Worm (Caenorhabditis elegans) whole organism, early embryonic: ENCODE data around the gene npr-15.

Experiments
- B0310.2 ChIP-seq: sonication (generic microtip); optimal IDR thresholded peaks from 2 replicates; lab custom pipeline; 2016; ENCODE audit warnings: mild to moderate bottlenecking, missing genetic modification characterization, missing compliant biosample characterization
- F13C5.2 ChIP-seq: sonication (generic microtip); optimal IDR thresholded peaks from 2 replicates; lab custom pipeline; 2017; ENCODE audit warnings: mild to moderate bottlenecking, missing genetic modification characterization, inconsistent platforms, missing compliant biosample characterization
- aly-1 ChIP-seq: sonication (generic microtip); optimal IDR thresholded peaks from 2 replicates; lab custom pipeline; 2016; ENCODE audit warnings: missing genetic modification characterization, missing compliant biosample characterization
- ceh-13 ChIP-seq: fragments of 200-800 bp; sonication (Bioruptor generic); optimal IDR thresholded peaks from 2 replicates; lab custom pipeline; 2018; ENCODE audit warnings: mild to moderate bottlenecking, missing genetic modification characterization, missing compliant biosample characterization
- ceh-36 ChIP-seq: sonication (generic microtip); optimal IDR thresholded peaks from 2 replicates; lab custom pipeline; 2016; ENCODE audit warnings: missing genetic modification characterization, inconsistent platforms, missing compliant biosample characterization
- ets-7 ChIP-seq: sonication (generic microtip); optimal IDR thresholded peaks from 2 replicates; lab custom pipeline; 2016; ENCODE audit warnings: missing genotype, missing genetic modification characterization, missing compliant biosample characterization
- flt-1 ChIP-seq: fragments of 200-800 bp; sonication (Bioruptor generic); IDR thresholded peaks from 2 replicates; pipeline ENCODE4 v1.3.6; 2022; ENCODE audit warnings: missing genetic modification characterization, missing compliant biosample characterization
- hmbx-1 ChIP-seq: sonication (generic microtip); optimal IDR thresholded peaks from 2 replicates; lab custom pipeline; 2016; ENCODE audit warnings: mild to moderate bottlenecking, missing genetic modification characterization, missing compliant biosample characterization
- hmg-4 ChIP-seq: fragments of 200-800 bp; sonication (Bioruptor generic); optimal IDR thresholded peaks from 2 replicates; lab custom pipeline; 2018; ENCODE audit warnings: mild to moderate bottlenecking, missing genetic modification characterization, missing compliant biosample characterization
- hnd-1 ChIP-seq: sonication (generic microtip); optimal IDR thresholded peaks from 2 replicates; lab custom pipeline; 2016; ENCODE audit warnings: missing genetic modification characterization, missing compliant biosample characterization
- pes-1 ChIP-seq: fragments of 200-800 bp; sonication (Bioruptor generic); IDR thresholded peaks from 2 replicates; pipeline ENCODE4 v1.3.6; 2022; ENCODE audit warnings: missing genetic modification reagents, missing genetic modification characterization, missing compliant biosample characterization
- scrt-1 ChIP-seq: fragments of 200-800 bp; sonication (Bioruptor generic); IDR thresholded peaks from 2 replicates; pipeline ENCODE4 v1.3.6; 2022; ENCODE audit warnings: missing genetic modification characterization, missing compliant biosample characterization
- sea-1 ChIP-seq: fragments of 200-800 bp; sonication (Bioruptor generic); conservative IDR thresholded peaks from 2 replicates; pipeline ENCODE4 v1.3.6; 2022; ENCODE audit warnings: missing genetic modification characterization, missing compliant biosample characterization
- tbx-11 ChIP-seq: fragments of 200-800 bp; sonication (Bioruptor generic); IDR thresholded peaks from 2 replicates; pipeline ENCODE4 v1.3.6; 2022; ENCODE audit warnings: missing genetic modification characterization, missing compliant biosample characterization
- tbx-37 ChIP-seq: fragments of 200-800 bp; sonication (Bioruptor generic); conservative IDR thresholded peaks from 2 replicates; pipeline ENCODE4 v1.3.6; 2022; ENCODE audit warnings: missing genetic modification reagents, missing genetic modification characterization, missing compliant biosample characterization
- tra-4 ChIP-seq: sonication (generic microtip); optimal IDR thresholded peaks from 2 replicates; lab custom pipeline; 2017; ENCODE audit warnings: missing genetic modification characterization, missing compliant biosample characterization

Gene npr-15

DNA sequence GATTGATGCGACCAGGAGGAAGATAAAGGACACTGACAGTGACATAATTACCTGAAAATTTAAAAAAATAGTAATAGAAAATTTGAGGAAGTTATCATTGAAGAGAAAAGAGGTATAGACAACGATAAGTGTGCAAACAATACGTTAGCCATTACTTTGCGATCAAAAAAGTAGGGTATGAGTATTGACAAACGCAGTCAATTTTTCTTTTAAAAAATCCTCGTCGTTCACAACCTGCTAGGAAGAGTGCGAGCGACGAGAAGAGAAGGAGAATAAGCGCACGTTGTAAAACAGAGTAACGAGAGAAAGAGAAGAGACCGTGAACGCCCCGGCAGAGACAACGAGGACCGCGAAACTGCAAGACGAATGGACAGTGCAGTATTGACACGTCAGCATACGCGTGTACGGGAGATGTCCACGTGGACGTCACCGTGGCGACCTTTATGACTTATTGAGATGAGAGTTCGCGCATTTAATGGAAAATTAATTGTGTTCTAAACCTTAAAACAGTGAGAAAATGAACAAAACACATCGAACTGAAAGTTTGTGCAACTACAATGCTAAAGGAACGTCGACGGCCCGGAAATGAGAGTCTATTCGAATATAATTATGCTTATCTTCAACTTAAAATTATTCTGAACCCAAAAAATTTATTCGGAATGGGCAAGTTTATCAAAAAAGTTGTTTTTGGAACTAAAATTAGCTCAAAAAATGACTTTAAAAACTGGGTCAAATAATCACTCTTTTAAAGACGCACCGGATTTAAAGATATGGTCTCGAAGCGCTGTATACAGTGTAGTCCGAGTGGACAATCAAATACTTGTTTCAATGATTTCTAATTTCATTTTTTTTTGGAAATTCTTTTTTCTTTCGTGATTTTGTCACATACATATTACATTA lies 7.2 kb upstream of the npr-15 start, which contains the start of the genes pdi-1 and C14B1.2:
Gene pdi-1 (minus strand): TSS at position 51 of the 900 bp plus-strand sequence.
Gene C14B1.2 (plus strand): TSS at position 850 of the 900 bp plus-strand sequence.
- TF ChIP-seq sea-1 (GFP tag; lab: Robert Waterston, UW) (no peak), ceh-36 (tag; lab: Kevin White, UChicago) (no peak), hmbx-1 (tag; lab: Kevin White, UChicago) (no peak), tbx-11 (GFP tag; lab: Robert Waterston, UW) (no peak), hnd-1 (tag; lab: Kevin White, UChicago) (no peak), hmg-4 (GFP tag; lab: Kevin White, UChicago) (peak; percentile 52), pes-1 (GFP tag; lab: Robert Waterston, UW) (no peak)

DNA sequence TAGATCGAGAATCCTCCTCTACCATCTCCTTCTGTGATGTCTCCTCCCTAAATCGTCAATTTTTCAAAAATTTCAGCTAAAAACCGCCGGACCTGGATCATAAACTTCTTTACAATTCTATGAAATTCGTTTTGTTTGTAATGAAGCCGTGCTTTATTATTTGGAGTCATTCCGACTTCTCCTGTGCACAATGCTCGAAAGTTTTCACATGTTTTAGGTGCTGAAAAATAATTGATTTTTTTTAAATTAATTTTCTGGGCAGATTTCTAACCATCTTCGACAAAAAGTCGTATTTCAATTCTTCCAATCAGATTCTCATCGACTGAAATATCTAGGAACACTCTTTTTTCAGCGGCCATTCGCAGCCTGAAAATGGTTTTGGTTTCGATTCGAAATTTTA lies 4.8 kb upstream of the npr-15 start, which contains the start of gene cyn-9:
Gene cyn-9 (minus strand): TSS at position 366 of the 400 bp plus-strand sequence.
- TF ChIP-seq sea-1 (GFP tag; lab: Robert Waterston, UW) (no peak), scrt-1 (GFP tag; lab: Robert Waterston, UW) (no peak), ceh-13 (no peak), flt-1 (GFP tag; lab: Robert Waterston, UW) (no peak), hnd-1 (tag; lab: Kevin White, UChicago) (no peak)

DNA sequence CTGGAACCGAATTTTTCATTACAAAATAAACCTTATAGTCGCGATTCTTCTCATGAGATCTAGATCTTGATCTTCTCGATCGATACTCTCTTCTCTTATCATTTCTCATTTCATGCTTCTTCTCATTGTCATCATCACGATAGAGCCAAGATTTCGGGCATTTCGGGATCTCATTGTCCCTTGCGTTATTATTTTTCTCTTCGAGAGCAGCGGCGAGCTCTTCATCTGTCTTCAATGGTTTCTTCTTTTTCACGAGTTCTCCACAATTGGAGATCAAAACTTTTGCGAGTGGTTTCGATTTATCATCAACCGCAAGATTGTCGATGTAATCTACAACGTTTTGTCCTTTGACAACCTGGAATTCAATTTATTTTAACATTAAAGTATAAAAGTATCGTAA lies 3.9 kb upstream of the npr-15 start:
- TF ChIP-seq tbx-37 (GFP tag; lab: Robert Waterston, UW) (no peak), sea-1 (GFP tag; lab: Robert Waterston, UW) (no peak), ceh-13 (no peak), ets-7 (tag; lab: Kevin White, UChicago) (no peak), F13C5.2 (tag; lab: Kevin White, UChicago) (no peak)

DNA sequence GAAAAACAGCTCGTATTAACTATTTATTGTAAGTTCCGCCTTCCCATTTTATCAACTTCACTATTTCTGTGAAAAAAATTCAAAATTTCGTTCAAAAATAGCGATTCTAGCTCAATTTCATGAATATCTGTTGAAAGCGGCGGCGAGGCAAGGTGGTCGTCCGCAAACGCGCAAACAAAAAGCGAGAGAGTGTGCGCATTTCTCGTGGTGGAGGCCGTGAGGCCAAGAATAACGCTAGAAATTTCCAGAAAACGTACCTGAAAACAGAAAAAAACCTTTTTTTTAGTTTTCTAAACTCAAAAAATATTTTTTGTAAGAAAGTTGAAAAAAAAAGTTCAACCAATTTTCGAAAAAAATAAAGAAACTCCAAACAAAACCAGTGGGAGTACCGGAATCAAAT lies 2.7 kb upstream of the npr-15 start:
- TF ChIP-seq scrt-1 (GFP tag; lab: Robert Waterston, UW), result peak; percentile 67; the same call in 1 of the 2 replicates

DNA sequence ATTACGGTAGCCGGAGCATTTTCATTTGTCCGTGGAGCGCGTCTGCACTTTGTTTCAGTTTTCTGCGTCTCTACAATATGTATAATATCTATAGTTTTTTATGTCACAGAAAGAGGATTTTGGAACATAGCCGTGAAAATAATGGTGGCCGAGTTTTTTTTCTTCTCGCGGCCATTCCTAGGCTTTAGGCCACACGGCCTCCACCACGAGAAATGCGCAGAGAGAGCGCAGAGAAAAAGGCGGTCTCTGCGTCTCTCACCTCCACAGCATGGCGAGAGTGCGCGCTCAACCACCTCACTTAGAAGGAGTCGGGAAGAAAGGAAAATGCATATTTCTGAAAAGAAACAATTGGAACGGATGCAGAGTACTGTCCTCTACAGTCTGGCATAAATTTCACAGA lies 926 bp upstream of the npr-15 start:
- peak; percentile 66; the same call in 1 of the 2 replicates for TF ChIP-seq pes-1 (GFP tag; lab: Robert Waterston, UW)
- peak; percentile 71 for TF ChIP-seq sea-1 (GFP tag; lab: Robert Waterston, UW)

DNA sequence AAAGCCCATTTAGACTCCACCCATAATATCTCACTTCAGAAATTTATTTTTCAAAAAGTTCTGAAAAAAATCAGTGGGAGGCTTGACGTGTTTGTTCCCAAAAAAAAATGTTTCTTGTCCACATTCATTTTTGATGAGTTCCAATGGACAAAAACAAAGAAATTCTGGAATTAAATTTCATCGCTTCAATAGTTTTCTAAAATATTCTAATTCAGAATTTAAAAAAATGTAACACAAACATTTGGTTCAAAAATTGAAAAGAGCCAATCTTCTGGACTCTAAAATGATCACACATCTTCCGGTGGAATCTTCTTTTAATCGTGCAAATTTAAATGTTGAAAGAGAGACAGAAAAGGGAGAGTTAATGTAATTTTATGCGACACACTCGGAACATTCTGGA lies 2.0 kb downstream of the npr-15 start:
- TF ChIP-seq sea-1 (GFP tag; lab: Robert Waterston, UW), result no peak
- TF ChIP-seq aly-1 (tag; lab: Kevin White, UChicago), result no peak
- no peak for TF ChIP-seq B0310.2 (tag; lab: Kevin White, UChicago)
- no peak for TF ChIP-seq hnd-1 (tag; lab: Kevin White, UChicago)
- no peak for TF ChIP-seq ceh-36 (tag; lab: Kevin White, UChicago)
- no peak for TF ChIP-seq pes-1 (GFP tag; lab: Robert Waterston, UW)
- no peak for TF ChIP-seq F13C5.2 (tag; lab: Kevin White, UChicago)
- no peak for TF ChIP-seq hmbx-1 (tag; lab: Kevin White, UChicago)
- no peak for TF ChIP-seq ets-7 (tag; lab: Kevin White, UChicago)

DNA sequence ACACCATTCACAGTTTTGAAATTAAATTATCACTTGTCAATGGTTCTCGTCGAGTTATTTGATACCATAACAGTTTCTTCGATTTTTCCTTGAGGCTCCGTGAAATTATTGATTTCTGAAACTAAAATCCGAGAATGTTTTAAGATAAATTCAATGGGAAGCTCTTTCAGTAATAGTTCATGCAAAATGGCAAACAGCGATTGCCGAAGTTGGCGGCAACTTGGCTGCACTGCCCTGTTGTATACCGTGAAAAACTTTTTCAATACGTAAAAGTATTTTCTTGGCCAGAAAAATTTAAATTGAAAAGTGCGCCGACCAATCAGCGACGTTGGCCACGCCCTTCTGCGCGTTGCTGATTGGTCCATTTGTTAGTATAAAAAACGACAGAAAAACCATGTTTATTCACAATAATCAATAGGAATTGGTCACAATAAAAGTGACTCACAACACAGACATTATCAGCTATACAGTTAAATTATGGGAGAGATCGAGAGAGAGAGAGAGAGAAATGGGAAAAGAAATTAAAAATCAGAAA lies 11.5 kb downstream of the npr-15 start:
- TF ChIP-seq hmg-4 (GFP tag; lab: Kevin White, UChicago), result no peak
- no peak for TF ChIP-seq sea-1 (GFP tag; lab: Robert Waterston, UW)
- TF ChIP-seq tbx-11 (GFP tag; lab: Robert Waterston, UW), result no peak
- TF ChIP-seq B0310.2 (tag; lab: Kevin White, UChicago), result no peak
- TF ChIP-seq aly-1 (tag; lab: Kevin White, UChicago), result no peak
- no peak for TF ChIP-seq scrt-1 (GFP tag; lab: Robert Waterston, UW)
- no peak for TF ChIP-seq F13C5.2 (tag; lab: Kevin White, UChicago)
- TF ChIP-seq ets-7 (tag; lab: Kevin White, UChicago), result no peak
- TF ChIP-seq hmbx-1 (tag; lab: Kevin White, UChicago), result no peak

DNA sequence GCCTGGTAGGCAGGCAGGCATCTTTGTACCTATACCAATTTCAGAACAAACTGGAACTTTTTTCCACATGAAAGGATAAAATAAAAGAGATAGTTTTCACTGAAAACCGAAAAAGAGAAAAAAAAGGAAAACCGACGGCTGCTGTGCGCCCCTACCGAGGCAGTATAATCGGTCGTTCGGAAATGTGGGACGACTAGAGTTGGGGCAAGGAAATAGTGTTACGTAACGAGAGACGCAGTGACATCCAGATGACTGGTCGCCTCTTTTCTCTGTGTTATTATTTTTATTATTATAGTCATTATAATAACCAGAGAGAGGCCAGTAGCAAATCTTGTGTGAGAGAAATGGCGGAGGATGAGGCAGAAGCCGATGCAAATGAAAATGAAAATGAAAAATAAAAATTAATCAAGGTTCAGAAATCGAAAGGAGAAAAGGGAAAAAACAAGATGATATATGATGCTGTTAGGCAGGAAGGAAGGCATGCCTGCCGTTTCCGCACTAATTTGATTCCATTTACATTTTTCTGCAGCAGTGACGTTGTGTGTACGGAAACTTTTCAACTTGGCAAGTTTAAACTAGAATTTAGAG lies 13.0 kb downstream of the npr-15 start:
- no peak for TF ChIP-seq hmbx-1 (tag; lab: Kevin White, UChicago)
- no peak for TF ChIP-seq ceh-36 (tag; lab: Kevin White, UChicago)
- no peak for TF ChIP-seq sea-1 (GFP tag; lab: Robert Waterston, UW)
- no peak for TF ChIP-seq hnd-1 (tag; lab: Kevin White, UChicago)
- no peak for TF ChIP-seq tra-4
- no peak for TF ChIP-seq hmg-4 (GFP tag; lab: Kevin White, UChicago)
- TF ChIP-seq aly-1 (tag; lab: Kevin White, UChicago), result no peak
- no peak for TF ChIP-seq tbx-37 (GFP tag; lab: Robert Waterston, UW)
- no peak for TF ChIP-seq B0310.2 (tag; lab: Kevin White, UChicago)
- TF ChIP-seq scrt-1 (GFP tag; lab: Robert Waterston, UW), result no peak
- no peak for TF ChIP-seq F13C5.2 (tag; lab: Kevin White, UChicago)
- TF ChIP-seq pes-1 (GFP tag; lab: Robert Waterston, UW), result no peak
